Worm (Caenorhabditis elegans) whole organism, L3 larva: ENCODE data around the gene F53F4.11.

Experiments
- R02D3.7 ChIP-seq: fragments of 150-350 bp; optimal IDR thresholded peaks from 2 replicates; lab custom pipeline; 2014; ENCODE audit warnings: missing biosample characterization, missing genetic modification characterization
- fkh-10 ChIP-seq: sonication (generic microtip); optimal IDR thresholded peaks from 2 replicates; lab custom pipeline; 2017; ENCODE audit warnings: missing biosample characterization, missing genetic modification reagents, missing genetic modification characterization
- jun-1 ChIP-seq: fragments of 150-350 bp; optimal IDR thresholded peaks from 2 replicates; lab custom pipeline; 2014; ENCODE audit warnings: missing biosample characterization, missing genetic modification reagents, missing genetic modification characterization

ce11 chrV:13660115-13660514 is 35.8 kb upstream of the F53F4.11 start:
- TF ChIP-seq jun-1 (tag; lab: Kevin White, UChicago) (no peak), fkh-10 (GFP tag; lab: Kevin White, UChicago) (no peak), R02D3.7 (no peak)
